Fruit fly (Drosophila melanogaster) whole organism, embryonic: ENCODE measurements around the gene CG42404.

Experiments
- Atf-2 ChIP-seq: fragments of 200-800 bp; sonication (Bioruptor generic); optimal IDR thresholded peaks from 2 replicates; lab custom pipeline; 2016; ENCODE audit warnings: missing biosample characterization, missing genetic modification characterization
- Atf3 ChIP-seq: fragments of 200-800 bp; sonication (Bioruptor generic); optimal IDR thresholded peaks from 3 replicates; lab custom pipeline; 2016; ENCODE audit warnings: missing biosample characterization, missing genetic modification characterization
- Atf6 ChIP-seq: fragments of 200-800 bp; sonication (Bioruptor generic); IDR thresholded peaks from 2 replicates; pipeline ENCODE4 v1.3.6; 2022; ENCODE audit warnings: missing biosample characterization, missing genetic modification characterization
- C15 ChIP-seq: fragments of 200-800 bp; sonication (Bioruptor generic); IDR thresholded peaks from 3 replicates; pipeline ENCODE4 v1.3.6; 2022; ENCODE audit warnings: missing biosample characterization, missing genetic modification characterization
- CG10431 ChIP-seq: fragments of 200-800 bp; sonication (Bioruptor generic); optimal IDR thresholded peaks from 3 replicates; lab custom pipeline; 2018; ENCODE audit warnings: missing biosample characterization, mild to moderate bottlenecking, missing genetic modification characterization
- CG10462 ChIP-seq: fragments of 200-800 bp; sonication (Bioruptor generic); optimal IDR thresholded peaks from 2 replicates; lab custom pipeline; 2016; ENCODE audit warnings: missing biosample characterization, missing genetic modification characterization
- CG12744 ChIP-seq: fragments of 200-800 bp; sonication (Bioruptor generic); optimal IDR thresholded peaks from 2 replicates; lab custom pipeline; 2016; ENCODE audit warnings: missing biosample characterization, missing genetic modification characterization
- CG1647 ChIP-seq: fragments of 200-800 bp; sonication (Bioruptor generic); optimal IDR thresholded peaks from 3 replicates; lab custom pipeline; 2016; ENCODE audit warnings: missing biosample characterization, missing genetic modification characterization
- CG16779 ChIP-seq: fragments of 200-800 bp; sonication (Bioruptor generic); IDR thresholded peaks from 2 replicates; pipeline ENCODE4 v1.3.6; 2022; ENCODE audit warnings: missing biosample characterization, missing genetic modification characterization
- CG17568 ChIP-seq: fragments of 200-800 bp; sonication (Bioruptor generic); optimal IDR thresholded peaks from 2 replicates; lab custom pipeline; 2018; ENCODE audit warnings: missing biosample characterization, mild to moderate bottlenecking, missing genetic modification characterization, moderate library complexity
- CG1792 ChIP-seq: fragments of 200-800 bp; sonication (Bioruptor generic); optimal IDR thresholded peaks from 2 replicates; lab custom pipeline; 2016; ENCODE audit warnings: missing biosample characterization, missing genetic modification characterization
- CG31365 ChIP-seq: fragments of 200-800 bp; sonication (Bioruptor generic); optimal IDR thresholded peaks from 2 replicates; lab custom pipeline; 2018; ENCODE audit warnings: missing biosample characterization, mild to moderate bottlenecking, missing genetic modification characterization
- CG31441 ChIP-seq: fragments of 200-800 bp; sonication (Bioruptor generic); IDR thresholded peaks from 2 replicates; pipeline ENCODE4 v1.3.6; 2022; ENCODE audit warnings: missing biosample characterization, missing genetic modification characterization
- CG33213 ChIP-seq: fragments of 200-800 bp; sonication (Bioruptor generic); optimal IDR thresholded peaks from 3 replicates; lab custom pipeline; 2016; ENCODE audit warnings: missing biosample characterization, missing genetic modification characterization
- CG34224 ChIP-seq: fragments of 200-800 bp; sonication (Bioruptor generic); IDR thresholded peaks from 3 replicates; pipeline ENCODE4 v1.3.6; 2022; ENCODE audit warnings: missing biosample characterization, missing genetic modification characterization; ENCODE audit not compliant: partially characterized antibody
- CG43689 ChIP-seq: fragments of 200-800 bp; sonication (Bioruptor generic); IDR thresholded peaks from 2 replicates; pipeline ENCODE4 v1.3.6; 2022; ENCODE audit warnings: missing biosample characterization, missing genetic modification characterization
- CG6175 ChIP-seq: fragments of 200-800 bp; sonication (Bioruptor generic); IDR thresholded peaks from 3 replicates; pipeline ENCODE4 v1.3.6; 2022; ENCODE audit warnings: missing biosample characterization, missing genetic modification characterization
- CG6765 ChIP-seq: fragments of 200-800 bp; sonication (Bioruptor generic); optimal IDR thresholded peaks from 3 replicates; lab custom pipeline; 2017; ENCODE audit warnings: missing biosample characterization, mild to moderate bottlenecking, missing genetic modification characterization
- CG9609 ChIP-seq: fragments of 200-800 bp; sonication (Bioruptor generic); optimal IDR thresholded peaks from 3 replicates; lab custom pipeline; 2016; ENCODE audit warnings: missing biosample characterization, missing genetic modification characterization
- CTCF ChIP-seq: fragments of 200-800 bp; sonication (Bioruptor generic); optimal IDR thresholded peaks from 2 replicates; lab custom pipeline; 2017; ENCODE audit warnings: missing biosample characterization, mild to moderate bottlenecking, missing genetic modification characterization, moderate library complexity
- Doc3 ChIP-seq: fragments of 200-800 bp; sonication (Bioruptor generic); IDR thresholded peaks from 3 replicates; pipeline ENCODE4 v1.3.6; 2022; ENCODE audit warnings: missing biosample characterization, missing genetic modification characterization; ENCODE audit not compliant: partially characterized antibody
- HLH4C ChIP-seq: fragments of 200-800 bp; sonication (Bioruptor generic); IDR thresholded peaks from 3 replicates; pipeline ENCODE4 v1.3.6; 2022; ENCODE audit warnings: missing biosample characterization, missing genetic modification characterization; ENCODE audit not compliant: partially characterized antibody
- HLHmδ ChIP-seq: fragments of 200-800 bp; sonication (Bioruptor generic); optimal IDR thresholded peaks from 2 replicates; lab custom pipeline; 2018; ENCODE audit warnings: missing biosample characterization, mild to moderate bottlenecking, missing genetic modification characterization, moderate library complexity
- Hr3 ChIP-seq: fragments of 200-800 bp; sonication (Bioruptor generic); optimal IDR thresholded peaks from 3 replicates; lab custom pipeline; 2016; ENCODE audit warnings: missing biosample characterization, missing genetic modification characterization
- Lhr ChIP-seq: fragments of 200-800 bp; sonication (Bioruptor generic); optimal IDR thresholded peaks from 3 replicates; lab custom pipeline; 2017; ENCODE audit warnings: mild to moderate bottlenecking, missing biosample characterization, missing genetic modification reagents, missing genetic modification characterization
- Lpt ChIP-seq: fragments of >200 bp; optimal IDR thresholded peaks from 2 replicates; lab custom pipeline; 2018; ENCODE audit warnings: missing biosample characterization, missing genetic modification characterization
- NC2α ChIP-seq: fragments of 200-800 bp; sonication (Bioruptor generic); optimal IDR thresholded peaks from 2 replicates; lab custom pipeline; 2016; ENCODE audit warnings: missing biosample characterization, missing genetic modification characterization
- NFAT ChIP-seq: fragments of 200-800 bp; sonication (Bioruptor generic); IDR thresholded peaks from 2 replicates; pipeline ENCODE4 v1.3.6; 2022; ENCODE audit warnings: missing biosample characterization, missing genetic modification characterization
- PHDP ChIP-seq: fragments of 200-800 bp; sonication (Bioruptor generic); optimal IDR thresholded peaks from 3 replicates; lab custom pipeline; 2018; ENCODE audit warnings: missing biosample characterization, mild to moderate bottlenecking, missing genetic modification characterization, moderate library complexity
- Ssrp ChIP-seq: fragments of 200-800 bp; sonication (Bioruptor generic); optimal IDR thresholded peaks from 2 replicates; lab custom pipeline; 2018; ENCODE audit warnings: missing biosample characterization, mild to moderate bottlenecking, missing genetic modification characterization, moderate library complexity
- Stat92E ChIP-seq, 3 experiments: fragments of >200 bp in 2 of 3; fragments of 200-800 bp in 1 of 3; sonication (Bioruptor generic) in 1 of 3; optimal IDR thresholded peaks; 2 replicates each; lab custom pipeline; 2017 to 2019; ENCODE audit warnings: missing biosample characterization in 3 of 3, missing genetic modification characterization in 3 of 3, mild to moderate bottlenecking in 1 of 3, moderate library complexity in 1 of 3
- Taf1 ChIP-seq: fragments of 200-800 bp; sonication (Bioruptor generic); IDR thresholded peaks from 2 replicates; pipeline ENCODE4 v1.3.6; 2022; ENCODE audit warnings: missing biosample characterization, missing genetic modification characterization
- amos ChIP-seq: fragments of 200-800 bp; sonication (Bioruptor generic); IDR thresholded peaks from 2 replicates; pipeline ENCODE4 v1.3.6; 2022; ENCODE audit warnings: missing biosample characterization, missing genetic modification characterization; ENCODE audit not compliant: partially characterized antibody
- ash1 ChIP-seq: fragments of 200-800 bp; sonication (Bioruptor generic); optimal IDR thresholded peaks from 2 replicates; lab custom pipeline; 2018; ENCODE audit warnings: missing biosample characterization, mild to moderate bottlenecking, missing genetic modification characterization
- chm ChIP-seq: fragments of 200-800 bp; sonication (Bioruptor generic); IDR thresholded peaks from 2 replicates; pipeline ENCODE4 v1.3.6; 2022; ENCODE audit warnings: missing biosample characterization, missing genetic modification characterization
- da ChIP-seq: fragments of 200-800 bp; sonication (Bioruptor generic); optimal IDR thresholded peaks from 2 replicates; lab custom pipeline; 2016; ENCODE audit warnings: missing biosample characterization, missing genetic modification characterization
- emc ChIP-seq: fragments of 200-800 bp; sonication (Bioruptor generic); optimal IDR thresholded peaks from 2 replicates; lab custom pipeline; 2016; ENCODE audit warnings: missing biosample characterization, missing genetic modification characterization
- eyg ChIP-seq: fragments of 200-800 bp; sonication (Bioruptor generic); optimal IDR thresholded peaks from 3 replicates; lab custom pipeline; 2016; ENCODE audit warnings: missing biosample characterization, missing genetic modification characterization
- gfzf ChIP-seq: fragments of 200-800 bp; sonication (Bioruptor generic); optimal IDR thresholded peaks from 2 replicates; lab custom pipeline; 2016; ENCODE audit warnings: missing biosample characterization, mild to moderate bottlenecking, missing genetic modification characterization, moderate library complexity
- grn ChIP-seq: fragments of 200-800 bp; sonication (Bioruptor generic); optimal IDR thresholded peaks from 3 replicates; lab custom pipeline; 2017; ENCODE audit warnings: missing biosample characterization, missing genetic modification characterization
- hb ChIP-seq: fragments of 200-800 bp; sonication (Bioruptor generic); IDR thresholded peaks from 3 replicates; pipeline ENCODE4 v1.3.6; 2022; ENCODE audit warnings: missing biosample characterization, missing genetic modification characterization; ENCODE audit not compliant: partially characterized antibody
- hth ChIP-seq: fragments of >200 bp; optimal IDR thresholded peaks from 2 replicates; lab custom pipeline; 2017; ENCODE audit warnings: inconsistent platforms
- ind ChIP-seq: fragments of 200-800 bp; sonication (Bioruptor generic); optimal IDR thresholded peaks from 3 replicates; lab custom pipeline; 2016; ENCODE audit warnings: missing biosample characterization, missing genetic modification characterization
- inv ChIP-seq: fragments of 200-800 bp; sonication (Bioruptor generic); IDR thresholded peaks from 2 replicates; pipeline ENCODE4 v1.3.6; 2022; ENCODE audit warnings: missing biosample characterization, missing genetic modification characterization; ENCODE audit not compliant: partially characterized antibody
- jing ChIP-seq: fragments of 200-800 bp; sonication (Bioruptor generic); optimal IDR thresholded peaks from 2 replicates; lab custom pipeline; 2018; ENCODE audit warnings: missing biosample characterization, mild to moderate bottlenecking, missing genetic modification characterization
- kah ChIP-seq: fragments of 200-800 bp; sonication (Bioruptor generic); optimal IDR thresholded peaks from 2 replicates; lab custom pipeline; 2018; ENCODE audit warnings: missing biosample characterization, mild to moderate bottlenecking, missing genetic modification characterization
- pnt ChIP-seq: fragments of 200-800 bp; sonication (Bioruptor generic); optimal IDR thresholded peaks from 3 replicates; lab custom pipeline; 2016; ENCODE audit warnings: missing biosample characterization, missing genetic modification characterization
- run ChIP-seq: fragments of 200-800 bp; sonication (Bioruptor generic); optimal IDR thresholded peaks from 3 replicates; lab custom pipeline; 2018; ENCODE audit warnings: missing biosample characterization, mild to moderate bottlenecking, missing genetic modification characterization
- sisA ChIP-seq: fragments of 200-800 bp; sonication (Bioruptor generic); IDR thresholded peaks from 2 replicates; pipeline ENCODE4 v1.3.6; 2022; ENCODE audit warnings: missing biosample characterization, missing genetic modification characterization
- zf30C ChIP-seq: fragments of 200-800 bp; sonication (Bioruptor generic); optimal IDR thresholded peaks from 3 replicates; lab custom pipeline; 2018; ENCODE audit warnings: missing biosample characterization, mild to moderate bottlenecking, missing genetic modification characterization

CG42404 gene

DNA sequence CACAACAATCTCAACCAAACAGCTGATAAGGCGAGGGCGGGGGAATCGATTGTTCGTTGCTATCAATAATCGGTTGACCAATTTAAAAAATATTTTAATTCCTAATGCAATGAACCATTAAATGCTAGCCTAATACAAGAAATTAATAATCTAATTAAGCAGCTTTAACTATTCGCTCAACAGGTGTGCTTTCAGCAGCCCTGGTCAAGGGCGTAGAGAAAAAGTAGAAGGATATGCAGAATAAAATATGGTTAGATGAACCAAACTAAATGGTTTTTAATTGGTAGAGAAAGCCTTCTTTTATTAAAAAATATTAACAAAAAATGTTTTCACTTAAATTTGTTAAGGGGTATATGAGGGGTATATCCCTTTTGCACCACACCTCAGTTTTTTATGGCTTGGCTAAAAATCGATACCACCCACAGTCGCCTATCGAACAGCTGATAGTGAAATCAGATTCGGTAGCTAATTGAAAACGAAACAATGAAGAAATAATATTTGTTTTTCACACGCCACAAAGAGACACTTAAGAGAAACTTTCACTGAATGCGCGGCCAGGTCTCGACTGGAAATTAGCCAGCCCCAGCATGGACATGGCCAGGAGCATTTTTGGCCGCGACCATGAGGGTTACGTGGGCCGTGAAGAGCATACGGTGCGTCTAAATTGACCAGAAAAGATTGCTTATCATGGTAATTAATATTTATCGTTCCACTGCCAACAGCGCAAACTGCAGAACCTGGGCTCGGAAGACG, 30.9 kb upstream of the CG42404 start, which contains the start of the genes SIDL and CG12241 (continued):
- TF ChIP-seq Stat92E (GFP tag; optimal IDR thresholded peaks at IDR 0.05; lab: Kevin White, UChicago) (no peak), inv (GFP tag; lab: Robert Waterston, UW) (no peak), hth (lab: Kevin White, UChicago) (no peak), Ssrp (tag; lab: Kevin White, UChicago) (peak; percentile 12), CG10431 (no peak), grn (GFP tag; lab: Kevin White, UChicago) (peak; percentile 61), CTCF (GFP tag; lab: Kevin White, UChicago) (no peak), ash1 (GFP tag; lab: Kevin White, UChicago) (no peak), Doc3 (GFP tag; lab: Robert Waterston, UW) (no peak), CG12744 (GFP tag; lab: Kevin White, UChicago) (peak; percentile 11), zf30C (no peak), CG1792 (GFP tag; lab: Kevin White, UChicago) (peak; percentile 71), da (GFP tag; lab: Kevin White, UChicago) (no peak), Atf6 (GFP tag; lab: Robert Waterston, UW) (peak; percentile 58), Hr3 (GFP tag; lab: Kevin White, UChicago) (peak; percentile 70), Taf1 (GFP tag; lab: Robert Waterston, UW) (peak; percentile 93), run (tag; lab: Kevin White, UChicago) (no peak), NC2α (GFP tag; lab: Kevin White, UChicago) (no peak), gfzf (GFP tag; lab: Kevin White, UChicago) (peak; percentile 15), jing (no peak), Atf3 (GFP tag; lab: Kevin White, UChicago) (peak; percentile 20), amos (no peak), Lpt (GFP tag; lab: Kevin White, UChicago) (no peak), eyg (GFP tag; lab: Kevin White, UChicago) (peak; percentile 51), CG16779 (GFP tag; lab: Robert Waterston, UW) (peak; percentile 81), pnt (peak; percentile 77), HLHmδ (no peak), CG6175 (peak; percentile 85), CG10462 (GFP tag; lab: Kevin White, UChicago) (peak; percentile 17), CG34224 (peak; percentile 21; the same call in 1 of the 3 replicates), CG1647 (GFP tag; lab: Kevin White, UChicago) (peak; percentile 81), CG6765 (GFP tag; lab: Kevin White, UChicago) (peak; percentile 68), ind (GFP tag; lab: Kevin White, UChicago) (peak; percentile 88), Atf-2 (no peak), C15 (GFP tag; lab: Robert Waterston, UW) (peak; percentile 80; the same call in 2 of the 3 replicates), CG31365 (tag; lab: Kevin White, UChicago) (peak; percentile 27), HLH4C (no peak; the same call in 2 of the 3 replicates), kah (GFP tag; lab: Kevin White, UChicago) (peak; percentile 77), CG33213 (peak; percentile 59), chm (GFP tag; lab: Robert Waterston, UW) (peak; percentile 92), NFAT (GFP tag; lab: Robert Waterston, UW) (peak; percentile 92), CG31441 (GFP tag; lab: Robert Waterston, UW) (peak; percentile 90), Lhr (GFP tag; lab: Kevin White, UChicago) (no peak), PHDP (tag; lab: Kevin White, UChicago) (peak; percentile 50), CG17568 (no peak), hb (GFP tag; lab: Robert Waterston, UW) (no peak), emc (GFP tag; lab: Kevin White, UChicago) (peak; percentile 48), CG43689 (GFP tag; lab: Robert Waterston, UW) (no peak), CG9609 (peak; percentile 24), sisA (GFP tag; lab: Robert Waterston, UW) (peak; percentile 91)
